Worm (Caenorhabditis elegans): Measurements from ENCODE around the gene F20E11.7.
"Not testable (repeated sequence)": the region's sequence is repeated elsewhere in the genome, so short reads cannot be mapped to it uniquely, and the experiment has no call there.

The F20E11.7 gene

ce11 chrV:17464278-17464677 lies at the start of gene F20E11.7:
Gene F20E11.7, plus strand, starts transcription at chrV:17464578.
- TF ChIP-seq hmg-4 (GFP tag; optimal IDR thresholded peaks at IDR 0.05); pes-1 (GFP tag; IDR thresholded peaks at IDR 0.05); tra-4 (tag; optimal IDR thresholded peaks at IDR 0.05): not testable (repeated sequence)

ce11 chrV:17414951-17415350 lies 49.4 kb upstream of the F20E11.7 start, which contains the start of gene T27C5.12:
Gene T27C5.12, plus strand, starts transcription at chrV:17415251.
- TF ChIP-seq hmg-4 (GFP tag; optimal IDR thresholded peaks at IDR 0.05) (no peak), pes-1 (GFP tag; IDR thresholded peaks at IDR 0.05) (no peak), tbx-37 (GFP tag; conservative IDR thresholded peaks at IDR 0.05) (no peak), aly-1 (tag; optimal IDR thresholded peaks at IDR 0.05) (no peak), sea-1 (GFP tag; conservative IDR thresholded peaks at IDR 0.05) (no peak), ceh-13 (GFP tag; optimal IDR thresholded peaks at IDR 0.05) (no peak), ceh-36 (tag; optimal IDR thresholded peaks at IDR 0.05) (no peak), F13C5.2 (tag; optimal IDR thresholded peaks at IDR 0.05) (no peak), scrt-1 (GFP tag; IDR thresholded peaks at IDR 0.05) (no peak), ama-1 (optimal IDR thresholded peaks at IDR 0.05) (no peak), hmbx-1 (tag; optimal IDR thresholded peaks at IDR 0.05) (no peak), hnd-1 (tag; optimal IDR thresholded peaks at IDR 0.05) (no peak), tbx-11 (GFP tag; IDR thresholded peaks at IDR 0.05) (no peak)

ce11 chrV:17416833-17417232 lies 47.5 kb upstream of the F20E11.7 start, which contains the start of gene clc-21:
Gene clc-21, plus strand, starts transcription at chrV:17417133.
- TF ChIP-seq aly-1 (tag; optimal IDR thresholded peaks at IDR 0.05) (no peak), pes-1 (GFP tag; IDR thresholded peaks at IDR 0.05) (no peak), scrt-1 (GFP tag; IDR thresholded peaks at IDR 0.05) (no peak), tbx-11 (GFP tag; IDR thresholded peaks at IDR 0.05) (no peak), ets-7 (tag; optimal IDR thresholded peaks at IDR 0.05) (no peak), ama-1 (optimal IDR thresholded peaks at IDR 0.05) (no peak), ceh-13 (GFP tag; optimal IDR thresholded peaks at IDR 0.05) (no peak), F13C5.2 (tag; optimal IDR thresholded peaks at IDR 0.05) (no peak), hnd-1 (tag; optimal IDR thresholded peaks at IDR 0.05) (no peak), B0310.2 (tag; optimal IDR thresholded peaks at IDR 0.05) (no peak)

- TF ChIP-seq tbx-37 (GFP tag; conservative IDR thresholded peaks at IDR 0.05): no peak
- no peak for TF ChIP-seq pes-1 (GFP tag; IDR thresholded peaks at IDR 0.05)
- no peak for TF ChIP-seq ceh-13 (GFP tag; optimal IDR thresholded peaks at IDR 0.05)
- no peak for TF ChIP-seq tbx-11 (GFP tag; IDR thresholded peaks at IDR 0.05)
- no peak for TF ChIP-seq hmg-4 (GFP tag; optimal IDR thresholded peaks at IDR 0.05)
- TF ChIP-seq F13C5.2 (tag; optimal IDR thresholded peaks at IDR 0.05): no peak
- TF ChIP-seq flt-1 (GFP tag; IDR thresholded peaks at IDR 0.05): no peak
- no peak for TF ChIP-seq ets-7 (tag; optimal IDR thresholded peaks at IDR 0.05)
- no peak for TF ChIP-seq ceh-36 (tag; optimal IDR thresholded peaks at IDR 0.05)
- no peak for TF ChIP-seq tra-4 (tag; optimal IDR thresholded peaks at IDR 0.05)
Measured at ce11 chrV:17429262-17429661, 35.1 kb upstream of the F20E11.7 start.

- TF ChIP-seq ets-7 (tag; optimal IDR thresholded peaks at IDR 0.05): no peak
- TF ChIP-seq sea-1 (GFP tag; conservative IDR thresholded peaks at IDR 0.05): no peak
- no peak for TF ChIP-seq aly-1 (tag; optimal IDR thresholded peaks at IDR 0.05)
- TF ChIP-seq ceh-36 (tag; optimal IDR thresholded peaks at IDR 0.05): no peak
Measured at ce11 chrV:17430066-17430465, 34.3 kb upstream of the F20E11.7 start, which contains the start of gene T27C5.10. Gene T27C5.10, minus strand, starts transcription at chrV:17430166.

- TF ChIP-seq tra-4 (tag; optimal IDR thresholded peaks at IDR 0.05) (no peak), pes-1 (GFP tag; IDR thresholded peaks at IDR 0.05) (no peak), ceh-13 (GFP tag; optimal IDR thresholded peaks at IDR 0.05) (no peak), sea-1 (GFP tag; conservative IDR thresholded peaks at IDR 0.05) (no peak), ceh-36 (tag; optimal IDR thresholded peaks at IDR 0.05) (no peak), hnd-1 (tag; optimal IDR thresholded peaks at IDR 0.05) (no peak), ets-7 (tag; optimal IDR thresholded peaks at IDR 0.05) (no peak)
Measured at ce11 chrV:17430903-17431302, 33.5 kb upstream of the F20E11.7 start, which contains the start of gene srbc-27. Gene srbc-27, plus strand, starts transcription at chrV:17431203.

ce11 chrV:17436492-17436891 lies 27.9 kb upstream of the F20E11.7 start, which contains the start of gene F20E11.18:
Gene F20E11.18, minus strand, starts transcription at chrV:17436592.
- TF ChIP-seq aly-1 (tag; optimal IDR thresholded peaks at IDR 0.05): no peak
- no peak for TF ChIP-seq tra-4 (tag; optimal IDR thresholded peaks at IDR 0.05)
- TF ChIP-seq pes-1 (GFP tag; IDR thresholded peaks at IDR 0.05): no peak
- TF ChIP-seq ceh-36 (tag; optimal IDR thresholded peaks at IDR 0.05): no peak
- TF ChIP-seq B0310.2 (tag; optimal IDR thresholded peaks at IDR 0.05): no peak
- TF ChIP-seq hmg-4 (GFP tag; optimal IDR thresholded peaks at IDR 0.05): no peak
- TF ChIP-seq tbx-11 (GFP tag; IDR thresholded peaks at IDR 0.05): no peak
- no peak for TF ChIP-seq hnd-1 (tag; optimal IDR thresholded peaks at IDR 0.05)
- TF ChIP-seq F13C5.2 (tag; optimal IDR thresholded peaks at IDR 0.05): no peak

- no peak for TF ChIP-seq pes-1 (GFP tag; IDR thresholded peaks at IDR 0.05)
- TF ChIP-seq hmg-4 (GFP tag; optimal IDR thresholded peaks at IDR 0.05): no peak
- TF ChIP-seq B0310.2 (tag; optimal IDR thresholded peaks at IDR 0.05): no peak
- TF ChIP-seq ets-7 (tag; optimal IDR thresholded peaks at IDR 0.05): no peak
- no peak for TF ChIP-seq tbx-37 (GFP tag; conservative IDR thresholded peaks at IDR 0.05)
- TF ChIP-seq flt-1 (GFP tag; IDR thresholded peaks at IDR 0.05): no peak
Measured at ce11 chrV:17438317-17438716, 26.1 kb upstream of the F20E11.7 start, which contains the start of gene srsx-2. Gene srsx-2, minus strand, starts transcription at chrV:17438417.

ce11 chrV:17439406-17439805 lies 25.0 kb upstream of the F20E11.7 start, which contains the start of gene srh-154:
Gene srh-154, plus strand, starts transcription at chrV:17439706.
- TF ChIP-seq aly-1 (tag; optimal IDR thresholded peaks at IDR 0.05): no peak
- TF ChIP-seq hmg-4 (GFP tag; optimal IDR thresholded peaks at IDR 0.05): no peak
- TF ChIP-seq tbx-37 (GFP tag; conservative IDR thresholded peaks at IDR 0.05): no peak
- no peak for TF ChIP-seq ets-7 (tag; optimal IDR thresholded peaks at IDR 0.05)
- TF ChIP-seq tra-4 (tag; optimal IDR thresholded peaks at IDR 0.05): no peak
- no peak for TF ChIP-seq tbx-11 (GFP tag; IDR thresholded peaks at IDR 0.05)
